Fruit fly (Drosophila melanogaster): ENCODE data around the gene CG13698.

Gene CG13698

dm6 chr3L:18101421-18101996 lies 4.4 kb downstream of the CG13698 start (continued):
- TF ChIP-seq fd64A (GFP tag; optimal IDR thresholded peaks at IDR 0.05) (no peak), gcm2 (GFP tag; optimal IDR thresholded peaks at IDR 0.05) (no peak), sc (optimal IDR thresholded peaks at IDR 0.05) (no peak), sc (GFP tag; optimal IDR thresholded peaks at IDR 0.05) (no peak), CG12071 (GFP tag; optimal IDR thresholded peaks at IDR 0.05) (no peak), oc (tag; optimal IDR thresholded peaks at IDR 0.05) (peak; percentile 34), CG11695 (GFP tag; IDR thresholded peaks at IDR 0.05) (no peak), rib (GFP tag; IDR thresholded peaks at IDR 0.05) (no peak), CG9609 (GFP tag; optimal IDR thresholded peaks at IDR 0.05) (no peak), CG17568 (GFP tag; optimal IDR thresholded peaks at IDR 0.05) (no peak), Doc2 (GFP tag; IDR thresholded peaks at IDR 0.05) (no peak), CG7786 (GFP tag; optimal IDR thresholded peaks at IDR 0.05) (no peak), CG34376 (GFP tag; optimal IDR thresholded peaks at IDR 0.05) (no peak), CG6254 (GFP tag; optimal IDR thresholded peaks at IDR 0.05) (no peak), Dbx (GFP tag; IDR thresholded peaks at IDR 0.05) (no peak), eve (GFP tag; optimal IDR thresholded peaks at IDR 0.05) (peak in 1 of 2 experiments; percentile 70), CG7839 (tag; optimal IDR thresholded peaks at IDR 0.05) (no peak), slp2 (GFP tag; optimal IDR thresholded peaks at IDR 0.05) (no peak), Spps (tag; optimal IDR thresholded peaks at IDR 0.05) (no peak), CoRest (tag; optimal IDR thresholded peaks at IDR 0.05) (no peak), al (GFP tag; IDR thresholded peaks at IDR 0.05) (no peak), fru (optimal IDR thresholded peaks at IDR 0.05) (no peak), sens-2 (GFP tag; IDR thresholded peaks at IDR 0.05) (no peak), Hsf (GFP tag; optimal IDR thresholded peaks at IDR 0.05) (no peak), jumu (GFP tag; optimal IDR thresholded peaks at IDR 0.05) (no peak), grn (GFP tag; optimal IDR thresholded peaks at IDR 0.05) (no peak), MESR4 (GFP tag; optimal IDR thresholded peaks at IDR 0.05) (no peak), CG10267 (tag; optimal IDR thresholded peaks at IDR 0.05) (no peak), CG11085 (GFP tag; IDR thresholded peaks at IDR 0.05) (no peak), CG2116 (GFP tag; optimal IDR thresholded peaks at IDR 0.05) (no peak), CG14710 (tag; optimal IDR thresholded peaks at IDR 0.05) (no peak), Dad (GFP tag; optimal IDR thresholded peaks at IDR 0.05) (no peak), z (GFP tag; IDR thresholded peaks at IDR 0.05) (no peak), CG8765 (GFP tag; IDR thresholded peaks at IDR 0.05) (no peak), dm (GFP tag; optimal IDR thresholded peaks at IDR 0.05) (no peak), sna (GFP tag; IDR thresholded peaks at IDR 0.05; ENCODE audit: partially characterized antibody) (no peak), gce (GFP tag; IDR thresholded peaks at IDR 0.05) (no peak), CG4404 (GFP tag; IDR thresholded peaks at IDR 0.05) (no peak), B-H1 (GFP tag; IDR thresholded peaks at IDR 0.05) (no peak), wek (GFP tag; optimal IDR thresholded peaks at IDR 0.05) (no peak), Xbp1 (GFP tag; optimal IDR thresholded peaks at IDR 0.05) (no peak), ara (GFP tag; IDR thresholded peaks at IDR 0.05) (no peak), sug (tag; optimal IDR thresholded peaks at IDR 0.05) (no peak), luna (GFP tag; optimal IDR thresholded peaks at IDR 0.05) (no peak), gsb-n (tag; optimal IDR thresholded peaks at IDR 0.05) (no peak), Ssrp (tag; optimal IDR thresholded peaks at IDR 0.05) (peak; percentile 22), gt (GFP tag; IDR thresholded peaks at IDR 0.05) (no peak), CG8290 (GFP tag; optimal IDR thresholded peaks at IDR 0.05) (no peak), CG8290 (tag; optimal IDR thresholded peaks at IDR 0.05) (no peak), trem (tag; optimal IDR thresholded peaks at IDR 0.05) (no peak), Mad (GFP tag; optimal IDR thresholded peaks at IDR 0.05) (no peak), CG4424 (GFP tag; optimal IDR thresholded peaks at IDR 0.05) (no peak), CG17328 (GFP tag; IDR thresholded peaks at IDR 0.05) (peak; percentile 9; the same call in 1 of the 2 replicates), ro (GFP tag; IDR thresholded peaks at IDR 0.05) (no peak)
